Worm (Caenorhabditis elegans) whole organism, mixed stage, embryonic: ENCODE measurements around the gene ant-1.4.
A peak's percentile ranks its signal among the peaks of the same experiment; 100 is the strongest.

ENCODE experiments used
- M03D4.4 ChIP-seq: sonication (generic microtip); optimal IDR thresholded peaks from 2 replicates; lab custom pipeline; 2017; ENCODE audit warnings: mild to moderate bottlenecking, missing genetic modification characterization, missing compliant biosample characterization
- bed-3 ChIP-seq: fragments of 200-800 bp; sonication (Bioruptor generic); optimal IDR thresholded peaks from 3 replicates; lab custom pipeline; 2018; ENCODE audit warnings: mild to moderate bottlenecking, missing genetic modification characterization, moderate library complexity, missing compliant biosample characterization
- blmp-1 ChIP-seq: fragments of 150-350 bp; optimal IDR thresholded peaks from 2 replicates; lab custom pipeline; 2014; ENCODE audit warnings: missing biosample characterization, missing genetic modification characterization
- ceh-39 ChIP-seq: fragments of 150-350 bp; optimal IDR thresholded peaks from 2 replicates; lab custom pipeline; 2014; ENCODE audit warnings: missing biosample characterization, missing genetic modification characterization
- ceh-43 ChIP-seq: fragments of 200-800 bp; sonication (Bioruptor generic); optimal IDR thresholded peaks from 2 replicates; lab custom pipeline; 2018; ENCODE audit warnings: mild to moderate bottlenecking, missing genetic modification characterization, moderate library complexity, missing compliant biosample characterization
- ceh-83 ChIP-seq: fragments of 200-800 bp; sonication (Bioruptor generic); optimal IDR thresholded peaks from 2 replicates; lab custom pipeline; 2018; ENCODE audit warnings: mild to moderate bottlenecking, missing genetic modification characterization, missing compliant biosample characterization
- ces-1 ChIP-seq: fragments of 150-350 bp; optimal IDR thresholded peaks from 2 replicates; lab custom pipeline; 2014; ENCODE audit warnings: missing biosample characterization, missing genetic modification reagents, missing genetic modification characterization
- cnd-1 ChIP-seq: fragments of 200-800 bp; sonication (Bioruptor generic); optimal IDR thresholded peaks from 2 replicates; lab custom pipeline; 2018; ENCODE audit warnings: mild to moderate bottlenecking, missing genetic modification characterization, missing compliant biosample characterization
- drap-1 ChIP-seq: fragments of 200-800 bp; sonication (Bioruptor generic); optimal IDR thresholded peaks from 3 replicates; lab custom pipeline; 2018; ENCODE audit warnings: mild to moderate bottlenecking, missing genetic modification characterization, missing compliant biosample characterization
- elt-1 ChIP-seq: sonication (generic microtip); optimal IDR thresholded peaks from 2 replicates; lab custom pipeline; 2017; ENCODE audit warnings: missing genetic modification characterization, mild to moderate bottlenecking, missing compliant biosample characterization, antibody characterized with exemption, moderate library complexity, borderline replicate concordance; ENCODE audit not compliant: insufficient read depth
- elt-3 ChIP-seq: fragments of 150-350 bp; optimal IDR thresholded peaks from 2 replicates; lab custom pipeline; 2014; ENCODE audit warnings: missing biosample characterization, missing genetic modification characterization
- flh-1 ChIP-seq: fragments of 200-800 bp; sonication (Bioruptor generic); optimal IDR thresholded peaks from 2 replicates; lab custom pipeline; 2018; ENCODE audit warnings: mild to moderate bottlenecking, missing genetic modification characterization, moderate library complexity, missing compliant biosample characterization
- ham-2 ChIP-seq: fragments of 200-800 bp; sonication (Bioruptor generic); optimal IDR thresholded peaks from 2 replicates; lab custom pipeline; 2018; ENCODE audit warnings: mild to moderate bottlenecking, missing genetic modification characterization, missing compliant biosample characterization
- hlh-1 ChIP-seq: fragments of 150-350 bp; optimal IDR thresholded peaks from 2 replicates; lab custom pipeline; 2014; ENCODE audit warnings: missing biosample characterization, missing genetic modification reagents, missing genetic modification characterization
- lin-13 ChIP-seq: fragments of 150-350 bp; optimal IDR thresholded peaks from 2 replicates; lab custom pipeline; 2014; ENCODE audit warnings: missing biosample characterization, missing genetic modification characterization
- lin-32 ChIP-seq: fragments of 200-800 bp; sonication (Bioruptor generic); optimal IDR thresholded peaks from 2 replicates; lab custom pipeline; 2018; ENCODE audit warnings: mild to moderate bottlenecking, missing genetic modification characterization, missing compliant biosample characterization
- lsy-2 ChIP-seq: fragments of 150-350 bp; optimal IDR thresholded peaks from 2 replicates; lab custom pipeline; 2014; ENCODE audit warnings: missing biosample characterization, missing genetic modification characterization
- mab-5 ChIP-seq: fragments of 150-350 bp; optimal IDR thresholded peaks from 2 replicates; lab custom pipeline; 2014; ENCODE audit warnings: missing biosample characterization, missing genetic modification characterization
- mep-1 ChIP-seq: fragments of 150-350 bp; optimal IDR thresholded peaks from 2 replicates; lab custom pipeline; 2017; ENCODE audit warnings: missing biosample characterization, missing genetic modification reagents, missing genetic modification characterization, inconsistent platforms
- mls-2 ChIP-seq: sonication (generic microtip); optimal IDR thresholded peaks from 2 replicates; lab custom pipeline; 2016; ENCODE audit warnings: mild to moderate bottlenecking, missing genetic modification characterization, moderate library complexity, missing compliant biosample characterization
- nhr-12 ChIP-seq: fragments of 150-350 bp; optimal IDR thresholded peaks from 2 replicates; lab custom pipeline; 2014; ENCODE audit warnings: missing biosample characterization, missing genetic modification characterization
- nhr-2 ChIP-seq: fragments of 150-350 bp; optimal IDR thresholded peaks from 2 replicates; lab custom pipeline; 2014; ENCODE audit warnings: missing biosample characterization, missing genetic modification characterization
- nhr-237 ChIP-seq: fragments of 150-350 bp; optimal IDR thresholded peaks from 2 replicates; lab custom pipeline; 2014; ENCODE audit warnings: missing biosample characterization, missing genetic modification characterization
- nhr-28 ChIP-seq: fragments of 150-350 bp; optimal IDR thresholded peaks from 2 replicates; lab custom pipeline; 2014; ENCODE audit warnings: missing biosample characterization, missing genetic modification characterization
- nhr-76 ChIP-seq: sonication (generic microtip); optimal IDR thresholded peaks from 2 replicates; lab custom pipeline; 2017; ENCODE audit warnings: missing biosample characterization, missing genetic modification characterization
- pha-4 ChIP-seq: fragments of 150-350 bp; optimal IDR thresholded peaks from 2 replicates; lab custom pipeline; 2018; ENCODE audit warnings: missing biosample characterization, missing genetic modification reagents, missing genetic modification characterization
- sem-2 ChIP-seq: fragments of 200-800 bp; sonication (Bioruptor generic); optimal IDR thresholded peaks from 2 replicates; lab custom pipeline; 2018; ENCODE audit warnings: mild to moderate bottlenecking, missing genetic modification characterization, missing compliant biosample characterization
- snpc-4 ChIP-seq: fragments of 150-350 bp; optimal IDR thresholded peaks from 2 replicates; lab custom pipeline; 2014; ENCODE audit warnings: missing biosample characterization, missing genetic modification characterization
- sptf-1 ChIP-seq: sonication (generic microtip); optimal IDR thresholded peaks from 2 replicates; lab custom pipeline; 2017; ENCODE audit warnings: mild to moderate bottlenecking, missing genetic modification characterization, moderate library complexity, missing compliant biosample characterization
- tbx-8 ChIP-seq: fragments of 200-800 bp; sonication (Bioruptor generic); optimal IDR thresholded peaks from 2 replicates; lab custom pipeline; 2018; ENCODE audit warnings: mild to moderate bottlenecking, missing genetic modification characterization, moderate library complexity, missing compliant biosample characterization
- unc-120 ChIP-seq: sonication (generic microtip); optimal IDR thresholded peaks from 2 replicates; lab custom pipeline; 2017; ENCODE audit warnings: missing genetic modification characterization, missing compliant biosample characterization; ENCODE audit not compliant: poor library complexity, severe bottlenecking
- unc-39 ChIP-seq: fragments of 150-350 bp; optimal IDR thresholded peaks from 2 replicates; lab custom pipeline; 2014; ENCODE audit warnings: missing biosample characterization, missing genetic modification characterization
- unc-62 ChIP-seq: fragments of 150-350 bp; optimal IDR thresholded peaks from 2 replicates; lab custom pipeline; 2014; ENCODE audit warnings: missing biosample characterization, missing genetic modification reagents, missing genetic modification characterization
- zip-8 ChIP-seq: fragments of 150-350 bp; optimal IDR thresholded peaks from 2 replicates; lab custom pipeline; 2014; ENCODE audit warnings: missing biosample characterization, missing genetic modification characterization
- ztf-11 ChIP-seq: fragments of 150-350 bp; optimal IDR thresholded peaks from 2 replicates; lab custom pipeline; 2014; ENCODE audit warnings: missing biosample characterization, missing genetic modification characterization

ant-1.4 gene

ce11 chrIV:8431567-8432458, 28.3 kb downstream of the ant-1.4 start:
- TF ChIP-seq lsy-2 (tag; lab: Kevin White, UChicago) (peak; percentile 83), elt-3 (tag; lab: Kevin White, UChicago) (no peak), cnd-1 (tag; lab: Kevin White, UChicago) (peak; percentile 16), unc-39 (tag; lab: Kevin White, UChicago) (no peak), M03D4.4 (no peak), ham-2 (peak; percentile 74), nhr-76 (no peak), mep-1 (tag; lab: Kevin White, UChicago) (peak; percentile 20), ces-1 (GFP tag; lab: Kevin White, UChicago) (peak; percentile 90), snpc-4 (tag; lab: Kevin White, UChicago) (no peak), zip-8 (tag; lab: Kevin White, UChicago) (no peak), drap-1 (no peak), sptf-1 (tag; lab: Kevin White, UChicago) (no peak), elt-1 (tag; lab: Kevin White, UChicago) (no peak), mls-2 (no peak), flh-1 (no peak), unc-120 (tag; lab: Kevin White, UChicago) (no peak), nhr-2 (peak; percentile 31), blmp-1 (tag; lab: Kevin White, UChicago) (no peak), hlh-1 (tag; lab: Kevin White, UChicago) (peak; percentile 52), unc-62 (peak; percentile 55), ceh-43 (GFP tag; lab: Kevin White, UChicago) (no peak), tbx-8 (GFP tag; lab: Kevin White, UChicago) (no peak), ceh-39 (tag; lab: Kevin White, UChicago) (no peak), lin-32 (GFP tag; lab: Kevin White, UChicago) (no peak), ztf-11 (tag; lab: Kevin White, UChicago) (no peak), pha-4 (tag; lab: Kevin White, UChicago) (peak; percentile 68), lin-13 (tag; lab: Kevin White, UChicago) (peak; percentile 54), nhr-28 (tag; lab: Kevin White, UChicago) (no peak), ceh-83 (GFP tag; lab: Kevin White, UChicago) (no peak), sem-2 (GFP tag; lab: Kevin White, UChicago) (no peak), nhr-237 (tag; lab: Kevin White, UChicago) (peak; percentile 36), nhr-12 (peak; percentile 10), mab-5 (tag; lab: Kevin White, UChicago) (no peak), bed-3 (no peak)

ce11 chrIV:8428492-8428891, 31.6 kb downstream of the ant-1.4 start:
- TF ChIP-seq nhr-2, result peak; percentile 9
- TF ChIP-seq blmp-1 (tag; lab: Kevin White, UChicago), result no peak
- TF ChIP-seq ham-2, result no peak
- TF ChIP-seq nhr-76, result no peak
- TF ChIP-seq cnd-1 (tag; lab: Kevin White, UChicago), result peak; percentile 28
- TF ChIP-seq sem-2 (GFP tag; lab: Kevin White, UChicago), result peak; percentile 33
- TF ChIP-seq tbx-8 (GFP tag; lab: Kevin White, UChicago), result no peak
- no peak for TF ChIP-seq mab-5 (tag; lab: Kevin White, UChicago)
- no peak for TF ChIP-seq unc-120 (tag; lab: Kevin White, UChicago)
- TF ChIP-seq elt-1 (tag; lab: Kevin White, UChicago), result no peak
- TF ChIP-seq nhr-12, result no peak
- TF ChIP-seq M03D4.4, result peak; percentile 47
- TF ChIP-seq unc-62, result no peak
- TF ChIP-seq zip-8 (tag; lab: Kevin White, UChicago), result no peak
- TF ChIP-seq elt-3 (tag; lab: Kevin White, UChicago), result no peak
- TF ChIP-seq lin-32 (GFP tag; lab: Kevin White, UChicago), result no peak
- TF ChIP-seq hlh-1 (tag; lab: Kevin White, UChicago), result peak; percentile 49
- peak; percentile 30 for TF ChIP-seq pha-4 (tag; lab: Kevin White, UChicago)
- TF ChIP-seq ceh-83 (GFP tag; lab: Kevin White, UChicago), result peak; percentile 64
- peak; percentile 36 for TF ChIP-seq ces-1 (GFP tag; lab: Kevin White, UChicago)
- TF ChIP-seq ceh-39 (tag; lab: Kevin White, UChicago), result no peak
- peak; percentile 59 for TF ChIP-seq sptf-1 (tag; lab: Kevin White, UChicago)
- TF ChIP-seq lsy-2 (tag; lab: Kevin White, UChicago), result peak; percentile 78
- no peak for TF ChIP-seq nhr-28 (tag; lab: Kevin White, UChicago)
- TF ChIP-seq drap-1, result peak; percentile 81
- peak; percentile 73 for TF ChIP-seq lin-13 (tag; lab: Kevin White, UChicago)
- peak; percentile 15 for TF ChIP-seq ceh-43 (GFP tag; lab: Kevin White, UChicago)
- TF ChIP-seq unc-39 (tag; lab: Kevin White, UChicago), result no peak
- no peak for TF ChIP-seq ztf-11 (tag; lab: Kevin White, UChicago)
- no peak for TF ChIP-seq flh-1
- TF ChIP-seq mep-1 (tag; lab: Kevin White, UChicago), result peak; percentile 32
- TF ChIP-seq mls-2, result peak; percentile 24
- TF ChIP-seq nhr-237 (tag; lab: Kevin White, UChicago), result no peak
- TF ChIP-seq bed-3, result no peak
- TF ChIP-seq snpc-4 (tag; lab: Kevin White, UChicago), result no peak
